Worm (Caenorhabditis elegans) whole organism, L1 larva: ENCODE results near the gene pes-5.

Experiments used
- C34B4.2 ChIP-seq: sonication (generic microtip); optimal IDR thresholded peaks from 2 replicates; lab custom pipeline; 2017; ENCODE audit warnings: mild to moderate bottlenecking, missing genetic modification characterization, missing compliant biosample characterization
- ama-1 ChIP-seq: fragments of 150-350 bp; optimal IDR thresholded peaks from 2 replicates; lab custom pipeline; 2014
- ceh-88 ChIP-seq: fragments of 200-800 bp; sonication (Bioruptor generic); IDR thresholded peaks from 2 replicates; pipeline ENCODE4 v1.3.6; 2022; ENCODE audit warnings: missing genetic modification characterization, missing compliant biosample characterization
- egl-27 ChIP-seq, 2 experiments: fragments of 150-350 bp in 1 of 2; sonication (generic microtip); optimal IDR thresholded peaks; 3 replicates each; lab custom pipeline; 2017 to 2018; ENCODE audit warnings: missing biosample characterization in 2 of 2, missing genetic modification characterization in 2 of 2, missing genetic modification reagents in 2 of 2
- elt-2 ChIP-seq: sonication (generic microtip); optimal IDR thresholded peaks from 2 replicates; lab custom pipeline; 2016; ENCODE audit warnings: missing genetic modification characterization, mild to moderate bottlenecking, inconsistent platforms, missing compliant biosample characterization, missing genetic modification reagents
- fos-1 ChIP-seq: fragments of 150-350 bp; optimal IDR thresholded peaks from 2 replicates; lab custom pipeline; 2014; ENCODE audit warnings: missing biosample characterization, missing genetic modification characterization
- nhr-28 ChIP-seq: fragments of 150-350 bp; optimal IDR thresholded peaks from 2 replicates; lab custom pipeline; 2014; ENCODE audit warnings: missing biosample characterization, missing genetic modification characterization
- pax-3 ChIP-seq: fragments of 200-800 bp; sonication (Bioruptor generic); optimal IDR thresholded peaks from 2 replicates; lab custom pipeline; 2018; ENCODE audit warnings: mild to moderate bottlenecking, missing genetic modification characterization, moderate library complexity, missing compliant biosample characterization
- skn-1 ChIP-seq: fragments of 150-350 bp; optimal IDR thresholded peaks from 2 replicates; lab custom pipeline; 2014; ENCODE audit warnings: missing biosample characterization, missing genetic modification characterization
- sox-4 ChIP-seq: sonication (generic microtip); optimal IDR thresholded peaks from 2 replicates; lab custom pipeline; 2016; ENCODE audit warnings: missing genetic modification characterization, missing compliant biosample characterization
- unc-62 ChIP-seq: fragments of 150-350 bp; optimal IDR thresholded peaks from 2 replicates; lab custom pipeline; 2014; ENCODE audit warnings: missing biosample characterization, missing genetic modification reagents, missing genetic modification characterization

- no peak for TF ChIP-seq ama-1
- TF ChIP-seq unc-62 = no peak
- no peak for TF ChIP-seq pax-3 (tag; lab: Kevin White, UChicago)
- no peak for TF ChIP-seq fos-1
- TF ChIP-seq C34B4.2 (tag; lab: Kevin White, UChicago) = no peak
- TF ChIP-seq nhr-28 (tag; lab: Kevin White, UChicago) = no peak
- TF ChIP-seq egl-27 (tag; optimal IDR thresholded peaks at IDR 0.05; lab: Kevin White, UChicago) = no peak
- no peak for TF ChIP-seq elt-2
- no peak for TF ChIP-seq ceh-88 (GFP tag; lab: Robert Waterston, UW)
- TF ChIP-seq sox-4 = no peak
- TF ChIP-seq skn-1 = no peak
Measured at ce11 chrII:11856361-11856760, 26.5 kb upstream of the pes-5 start, which contains the start of gene clh-1.
